Fruit fly (Drosophila melanogaster) whole organism, prepupa: ENCODE measurements around the gene gkt.
A peak's percentile ranks its signal among the peaks of the same experiment; 100 is the strongest.

ENCODE experiments used
- CG10631 ChIP-seq: fragments of 200-800 bp; sonication (Bioruptor generic); optimal IDR thresholded peaks from 2 replicates; lab custom pipeline; 2016; ENCODE audit warnings: missing biosample characterization, missing genetic modification characterization
- CG10669 ChIP-seq: fragments of 200-800 bp; sonication (Bioruptor generic); optimal IDR thresholded peaks from 3 replicates; lab custom pipeline; 2018; ENCODE audit warnings: missing biosample characterization, mild to moderate bottlenecking, missing genetic modification characterization, moderate library complexity
- CG11762 ChIP-seq: fragments of 200-800 bp; sonication (Bioruptor generic); optimal IDR thresholded peaks from 3 replicates; lab custom pipeline; 2016; ENCODE audit warnings: missing biosample characterization, missing genetic modification characterization; ENCODE audit not compliant: insufficient read depth
- CG11902 ChIP-seq: fragments of 200-800 bp; sonication (Bioruptor generic); optimal IDR thresholded peaks from 3 replicates; lab custom pipeline; 2016; ENCODE audit warnings: missing biosample characterization, missing genetic modification characterization
- CG15336 ChIP-seq: fragments of 200-800 bp; sonication (Bioruptor generic); IDR thresholded peaks from 2 replicates; pipeline ENCODE4 v1.3.6; 2022; ENCODE audit warnings: missing biosample characterization, missing genetic modification characterization
- CG3919 ChIP-seq: fragments of 200-800 bp; sonication (Bioruptor generic); optimal IDR thresholded peaks from 3 replicates; lab custom pipeline; 2016; ENCODE audit warnings: missing biosample characterization, missing genetic modification characterization
- CG4318 ChIP-seq: fragments of 200-800 bp; sonication (Bioruptor generic); optimal IDR thresholded peaks from 3 replicates; lab custom pipeline; 2017; ENCODE audit warnings: missing biosample characterization, mild to moderate bottlenecking, missing genetic modification characterization
- CG6792 ChIP-seq: fragments of 200-800 bp; sonication (Bioruptor generic); optimal IDR thresholded peaks from 3 replicates; lab custom pipeline; 2016; ENCODE audit warnings: missing biosample characterization, missing genetic modification characterization
- CG6854 ChIP-seq: fragments of 200-800 bp; sonication (Bioruptor generic); optimal IDR thresholded peaks from 2 replicates; lab custom pipeline; 2017; ENCODE audit warnings: missing biosample characterization, mild to moderate bottlenecking, missing genetic modification characterization
- CG7368 ChIP-seq: fragments of 200-800 bp; sonication (Bioruptor generic); optimal IDR thresholded peaks from 3 replicates; lab custom pipeline; 2016; ENCODE audit warnings: missing biosample characterization, missing genetic modification characterization
- CG8119 ChIP-seq: fragments of 200-800 bp; sonication (Bioruptor generic); IDR thresholded peaks from 3 replicates; pipeline ENCODE4 v1.3.6; 2022; ENCODE audit warnings: missing biosample characterization, missing genetic modification characterization
- CG8319 ChIP-seq: fragments of 200-800 bp; sonication (Bioruptor generic); optimal IDR thresholded peaks from 3 replicates; lab custom pipeline; 2016; ENCODE audit warnings: missing biosample characterization, missing genetic modification characterization
- CG8632 ChIP-seq: fragments of 200-800 bp; sonication (Bioruptor generic); optimal IDR thresholded peaks from 3 replicates; lab custom pipeline; 2016; ENCODE audit warnings: missing biosample characterization, missing genetic modification characterization
- CG9139 ChIP-seq: fragments of 200-800 bp; sonication (Bioruptor generic); optimal IDR thresholded peaks from 3 replicates; lab custom pipeline; 2017; ENCODE audit warnings: missing biosample characterization, mild to moderate bottlenecking, missing genetic modification characterization
- Eip78C ChIP-seq: fragments of 200-800 bp; sonication (Bioruptor generic); peaks from one replicate; lab custom pipeline; 2016; ENCODE audit warnings: missing biosample characterization, missing genetic modification characterization
- Gug ChIP-seq: fragments of 200-800 bp; sonication (Bioruptor generic); IDR thresholded peaks from 2 replicates; pipeline ENCODE4 v1.3.6; 2022; ENCODE audit warnings: missing biosample characterization, missing genetic modification characterization
- Lpt ChIP-seq: fragments of 200-800 bp; sonication (Bioruptor generic); optimal IDR thresholded peaks from 3 replicates; lab custom pipeline; 2016; ENCODE audit warnings: missing biosample characterization, missing genetic modification characterization
- OdsH ChIP-seq: fragments of 200-800 bp; sonication (Bioruptor generic); optimal IDR thresholded peaks from 3 replicates; lab custom pipeline; 2016; ENCODE audit warnings: missing biosample characterization, missing genetic modification characterization
- Smox ChIP-seq: fragments of 200-800 bp; sonication (Bioruptor generic); optimal IDR thresholded peaks from 3 replicates; lab custom pipeline; 2016; ENCODE audit warnings: missing biosample characterization, missing genetic modification characterization
- acj6 ChIP-seq: fragments of 200-800 bp; sonication (Bioruptor generic); optimal IDR thresholded peaks from 3 replicates; lab custom pipeline; 2016; ENCODE audit warnings: missing biosample characterization, missing genetic modification characterization
- cyc ChIP-seq: fragments of 200-800 bp; sonication (Bioruptor generic); optimal IDR thresholded peaks from 3 replicates; lab custom pipeline; 2016; ENCODE audit warnings: missing biosample characterization, missing genetic modification characterization
- dac ChIP-seq: fragments of 200-800 bp; sonication (Bioruptor generic); optimal IDR thresholded peaks from 2 replicates; lab custom pipeline; 2017; ENCODE audit warnings: missing biosample characterization, mild to moderate bottlenecking, missing genetic modification characterization
- eg ChIP-seq: fragments of 200-800 bp; sonication (Bioruptor generic); IDR thresholded peaks from 3 replicates; pipeline ENCODE4 v1.3.6; 2022; ENCODE audit warnings: missing biosample characterization, missing genetic modification characterization
- fd85E ChIP-seq: fragments of 200-800 bp; sonication (Bioruptor generic); optimal IDR thresholded peaks from 3 replicates; lab custom pipeline; 2016; ENCODE audit warnings: missing biosample characterization, missing genetic modification characterization
- fkh ChIP-seq: fragments of 200-800 bp; sonication (Bioruptor generic); optimal IDR thresholded peaks from 3 replicates; lab custom pipeline; 2017; ENCODE audit warnings: missing biosample characterization, mild to moderate bottlenecking, missing genetic modification characterization, moderate library complexity
- net ChIP-seq: fragments of 200-800 bp; sonication (Bioruptor generic); optimal IDR thresholded peaks from 3 replicates; lab custom pipeline; 2016; ENCODE audit warnings: missing biosample characterization, missing genetic modification characterization
- pdm3 ChIP-seq: fragments of 200-800 bp; sonication (Bioruptor generic); optimal IDR thresholded peaks from 3 replicates; lab custom pipeline; 2016; ENCODE audit warnings: missing biosample characterization, missing genetic modification characterization
- salr ChIP-seq, 2 experiments: fragments of 200-800 bp; sonication (Bioruptor generic); optimal IDR thresholded peaks; 3 replicates each; lab custom pipeline; 2016 to 2018; ENCODE audit warnings: missing biosample characterization in 2 of 2, missing genetic modification characterization in 2 of 2, mild to moderate bottlenecking in 1 of 2
- svp ChIP-seq: fragments of 200-800 bp; sonication (Bioruptor generic); peaks from one replicate; lab custom pipeline; 2016; ENCODE audit warnings: missing biosample characterization, missing genetic modification characterization
- vri ChIP-seq: fragments of 200-800 bp; sonication (Bioruptor generic); optimal IDR thresholded peaks from 3 replicates; lab custom pipeline; 2016; ENCODE audit warnings: missing biosample characterization, mild to moderate bottlenecking, missing genetic modification characterization

The gkt gene

DNA sequence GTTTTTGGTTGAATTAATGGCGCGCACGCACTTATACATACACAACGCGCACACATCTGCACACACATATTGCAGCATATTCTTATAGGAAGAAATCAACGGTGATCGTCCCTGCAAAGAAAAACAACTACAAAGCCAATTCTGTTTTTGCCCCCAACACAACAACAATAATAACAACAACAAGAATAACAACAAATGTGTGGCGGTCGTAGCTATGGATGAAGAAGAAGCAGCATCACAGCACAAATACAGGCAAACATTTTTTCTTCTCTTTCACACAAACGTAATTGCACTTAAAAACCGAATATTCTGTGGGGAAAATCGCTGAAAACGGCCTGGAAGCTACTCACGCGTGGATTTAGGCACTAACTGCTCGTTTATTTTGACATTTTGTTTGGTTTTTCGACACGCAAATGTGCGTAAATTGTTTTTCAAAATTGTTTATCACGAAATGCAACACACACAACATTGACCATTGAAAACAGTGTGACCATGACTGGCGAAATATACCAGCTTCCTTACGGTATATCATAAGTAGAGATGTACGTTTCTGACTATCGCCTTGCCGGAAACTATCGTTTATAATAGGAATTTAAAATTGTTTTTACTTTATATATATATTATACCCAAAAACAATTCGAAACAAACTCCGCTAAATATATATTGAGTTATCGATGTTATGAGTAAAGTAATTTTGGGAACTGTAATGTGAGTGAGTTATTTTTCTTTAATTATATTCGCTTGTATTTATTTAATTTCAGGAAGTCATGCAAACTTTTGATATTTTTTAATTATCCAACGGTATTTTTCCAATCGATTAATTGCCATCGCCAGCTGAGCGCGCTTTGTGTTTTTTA is at the start of gene gkt, which contains the start of gene Mad (continued):
- no peak for TF ChIP-seq fd85E (GFP tag; lab: Kevin White, UChicago)
- TF ChIP-seq OdsH (GFP tag; lab: Kevin White, UChicago): no peak
- no peak for TF ChIP-seq Smox (GFP tag; lab: Kevin White, UChicago)

DNA sequence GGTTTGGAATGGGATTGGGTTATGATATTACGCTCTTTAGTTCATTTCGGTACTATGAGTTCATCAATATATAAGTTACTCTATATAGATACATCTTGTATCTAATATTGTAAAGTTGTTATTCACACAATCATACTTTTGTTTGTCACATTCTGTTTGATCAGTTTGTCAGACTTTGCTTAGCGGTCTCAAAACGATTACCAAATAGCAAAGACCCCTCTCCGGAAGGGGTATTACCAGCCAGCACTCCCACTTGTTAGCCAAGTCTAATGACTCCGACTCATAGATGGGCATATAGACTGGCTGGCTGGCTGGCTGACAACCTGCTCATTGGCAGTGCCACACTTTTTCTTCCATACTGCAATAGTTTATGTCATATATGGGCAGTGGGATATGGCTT is 45.6 kb upstream of the gkt start:
- TF ChIP-seq cyc (GFP tag; lab: Kevin White, UChicago): no peak
- peak; percentile 64 for TF ChIP-seq fkh (GFP tag; lab: Kevin White, UChicago)

DNA sequence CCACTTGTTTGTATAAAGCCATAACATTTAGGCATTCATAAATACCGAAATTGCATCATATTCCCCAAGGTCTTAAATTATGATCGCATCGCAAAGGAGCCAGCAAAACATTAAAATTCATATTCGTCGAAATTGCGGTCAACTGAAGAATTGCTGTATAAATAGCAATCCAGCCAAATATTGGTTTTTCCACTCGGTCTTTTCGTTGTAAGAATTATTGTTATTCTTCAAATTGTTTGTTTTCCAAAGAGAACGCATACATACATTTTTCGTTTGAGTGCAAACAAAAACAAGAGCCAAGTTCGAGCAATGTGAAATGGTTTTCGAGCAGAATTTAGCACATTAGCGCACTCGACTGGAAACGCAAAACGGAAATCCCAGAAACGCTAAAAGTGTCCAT is 44.9 kb upstream of the gkt start:
- no peak for TF ChIP-seq CG10631 (GFP tag; lab: Kevin White, UChicago)
- no peak for TF ChIP-seq CG9139
- no peak for TF ChIP-seq svp (GFP tag; lab: Kevin White, UChicago)
- no peak for TF ChIP-seq acj6 (GFP tag; lab: Kevin White, UChicago)
- TF ChIP-seq CG11902 (GFP tag; lab: Kevin White, UChicago): no peak
- no peak for TF ChIP-seq salr (GFP tag; optimal IDR thresholded peaks at IDR 0.05; lab: Kevin White, UChicago)
- TF ChIP-seq CG11762 (GFP tag; lab: Kevin White, UChicago): no peak
- TF ChIP-seq fkh (GFP tag; lab: Kevin White, UChicago): peak; percentile 55

DNA sequence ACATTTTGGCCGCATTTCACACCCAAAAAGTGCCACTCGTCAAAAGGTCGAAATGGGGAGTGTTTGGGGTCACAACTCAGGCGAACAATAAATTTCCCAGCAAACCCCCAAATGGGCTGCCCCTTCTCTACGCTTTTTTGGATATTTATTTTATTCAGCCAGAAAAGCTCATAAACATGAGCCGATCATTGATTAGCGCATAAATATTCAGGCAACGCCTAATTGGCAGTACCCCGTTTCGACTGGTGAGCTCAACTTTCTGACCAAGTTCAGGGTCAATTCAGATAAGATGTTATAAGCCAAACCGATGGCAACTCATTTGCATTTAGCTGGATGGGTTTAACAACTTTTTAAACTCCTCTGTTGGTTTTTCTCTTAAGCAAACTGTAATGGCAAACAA is 40.1 kb upstream of the gkt start:
- TF ChIP-seq CG8119 (GFP tag; lab: Robert Waterston, UW) (no peak), Lpt (GFP tag; lab: Kevin White, UChicago) (no peak), CG7368 (GFP tag; lab: Kevin White, UChicago) (no peak), CG11902 (GFP tag; lab: Kevin White, UChicago) (no peak), vri (GFP tag; lab: Kevin White, UChicago) (no peak)

DNA sequence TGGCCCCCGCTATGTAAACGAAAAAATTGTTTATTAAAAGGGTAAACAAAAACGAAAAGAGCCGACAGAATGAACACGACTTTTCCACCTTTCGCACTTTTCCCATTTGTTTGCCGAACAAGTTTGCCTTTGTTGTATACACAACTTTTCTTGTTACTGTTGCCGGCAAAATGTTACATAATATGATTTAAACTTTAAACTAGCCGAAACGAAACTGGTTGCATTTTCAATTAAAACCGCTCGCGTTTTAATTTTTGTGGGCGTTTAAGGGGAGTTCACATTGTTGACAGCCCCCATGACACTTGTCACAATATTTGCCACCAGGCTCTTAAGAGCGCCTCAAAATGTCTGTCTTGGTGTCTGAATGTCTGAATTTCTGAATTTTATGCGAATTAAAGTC is 38.9 kb upstream of the gkt start:
- TF ChIP-seq net (GFP tag; lab: Kevin White, UChicago) (no peak), fkh (GFP tag; lab: Kevin White, UChicago) (peak; percentile 41), CG10669 (GFP tag; lab: Kevin White, UChicago) (no peak)

DNA sequence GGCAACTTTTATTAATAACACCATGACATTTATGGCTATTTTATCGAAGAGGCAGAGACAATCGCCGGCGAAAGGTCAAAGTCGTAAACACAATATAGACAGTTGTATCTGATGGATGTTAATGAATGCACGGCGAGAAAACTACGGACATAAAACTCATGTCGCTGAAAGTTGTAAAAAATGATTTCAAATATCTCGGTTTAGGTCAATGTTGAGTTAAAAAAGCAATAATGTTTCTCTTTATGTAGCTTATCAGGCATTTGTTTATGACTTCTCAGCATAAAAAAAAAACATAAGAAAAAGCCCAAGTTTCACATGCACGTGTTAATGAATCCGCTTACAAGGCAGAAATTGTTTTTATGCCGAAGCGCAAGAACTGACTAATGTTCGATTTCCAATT is 38.4 kb upstream of the gkt start:
- TF ChIP-seq CG8632 (GFP tag; lab: Kevin White, UChicago) (no peak), CG3919 (GFP tag; lab: Kevin White, UChicago) (no peak), CG6854 (GFP tag; lab: Kevin White, UChicago) (no peak), dac (GFP tag; lab: Kevin White, UChicago) (no peak), Eip78C (GFP tag; lab: Kevin White, UChicago) (no peak), eg (no peak), Gug (no peak), CG8319 (GFP tag; lab: Kevin White, UChicago) (no peak), svp (GFP tag; lab: Kevin White, UChicago) (no peak), CG4318 (no peak), net (GFP tag; lab: Kevin White, UChicago) (no peak), CG15336 (no peak), pdm3 (GFP tag; lab: Kevin White, UChicago) (no peak)

DNA sequence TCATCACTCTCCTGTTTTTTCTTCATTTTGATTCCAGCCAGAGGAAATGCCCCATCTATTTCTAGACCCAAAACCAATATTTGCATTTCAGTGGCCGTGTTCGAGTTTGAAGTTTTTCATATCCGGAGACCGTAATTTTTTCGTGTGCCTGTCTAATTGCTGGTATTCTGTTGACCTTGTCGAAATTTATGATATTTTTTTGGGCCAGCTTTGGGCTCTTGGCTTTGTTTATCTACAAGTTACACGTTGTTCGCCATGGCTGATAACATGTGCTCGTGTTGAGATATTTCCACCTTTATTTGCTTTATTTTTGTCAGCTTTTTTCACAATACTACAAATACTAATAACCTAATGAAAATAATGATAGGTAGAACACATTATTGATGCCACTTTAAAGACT is 38.0 kb upstream of the gkt start:
- TF ChIP-seq fkh (GFP tag; lab: Kevin White, UChicago) (peak; percentile 80), CG6792 (GFP tag; lab: Kevin White, UChicago) (no peak)
